Fruit fly (Drosophila melanogaster): Measurements from ENCODE around the gene Lrp4.

Lrp4 gene

dm6 chrX:15867863-15868262 is 42.8 kb upstream of the Lrp4 start, which contains the start of gene Gapdh2 (continued):
- TF ChIP-seq CG17359 (tag; optimal IDR thresholded peaks at IDR 0.05) (peak; percentile 100), CG11093 (GFP tag; IDR thresholded peaks at IDR 0.05) (peak; percentile 96), PHDP (tag; optimal IDR thresholded peaks at IDR 0.05) (peak; percentile 100), CG12744 (GFP tag; optimal IDR thresholded peaks at IDR 0.05) (peak; percentile 98), Dip3 (GFP tag; optimal IDR thresholded peaks at IDR 0.05) (peak; percentile 98), Lhr (GFP tag; optimal IDR thresholded peaks at IDR 0.05) (peak; percentile 94), gro (GFP tag; optimal IDR thresholded peaks at IDR 0.05) (peak; percentile 99), gcm (GFP tag; optimal IDR thresholded peaks at IDR 0.05) (peak; percentile 99), CG15514 (GFP tag; optimal IDR thresholded peaks at IDR 0.05) (peak; percentile 96), cato (GFP tag; optimal IDR thresholded peaks at IDR 0.05; ENCODE audit: borderline replicate concordance) (peak; percentile 96), gce (GFP tag; IDR thresholded peaks at IDR 0.05) (no peak; the same call in none of the 3 replicates), CG8765 (GFP tag; IDR thresholded peaks at IDR 0.05) (peak; percentile 94; the same call in 1 of the 2 replicates), CG8388 (GFP tag; optimal IDR thresholded peaks at IDR 0.05) (peak; percentile 99), CG10366 (GFP tag; IDR thresholded peaks at IDR 0.05) (peak; percentile 99), dm (GFP tag; optimal IDR thresholded peaks at IDR 0.05) (peak; percentile 91), sens-2 (GFP tag; IDR thresholded peaks at IDR 0.05) (peak; percentile 99), CG13123 (GFP tag; optimal IDR thresholded peaks at IDR 0.05) (peak; percentile 96), so (GFP tag; IDR thresholded peaks at IDR 0.05) (peak; percentile 100), CG7928 (GFP tag; optimal IDR thresholded peaks at IDR 0.05) (peak; percentile 85), CG7987 (GFP tag; optimal IDR thresholded peaks at IDR 0.05) (peak; percentile 98), CG18764 (GFP tag; optimal IDR thresholded peaks at IDR 0.05) (peak; percentile 97), fu2 (GFP tag; optimal IDR thresholded peaks at IDR 0.05) (peak; percentile 94), Atf3 (GFP tag; optimal IDR thresholded peaks at IDR 0.05) (peak; percentile 91), ssp (GFP tag; IDR thresholded peaks at IDR 0.05) (peak; percentile 91), Hsf (GFP tag; optimal IDR thresholded peaks at IDR 0.05) (peak; percentile 98), slou (GFP tag; optimal IDR thresholded peaks at IDR 0.05) (peak; percentile 96), trh (GFP tag; optimal IDR thresholded peaks at IDR 0.05) (peak; percentile 96), CG34422 (GFP tag; IDR thresholded peaks at IDR 0.05) (peak; percentile 99), CG2116 (GFP tag; optimal IDR thresholded peaks at IDR 0.05) (peak; percentile 88), ara (GFP tag; IDR thresholded peaks at IDR 0.05) (peak; percentile 99), CG10654 (GFP tag; optimal IDR thresholded peaks at IDR 0.05) (peak; percentile 98), vvl (GFP tag; IDR thresholded peaks at IDR 0.05) (peak; percentile 100), Blimp-1 (GFP tag; optimal IDR thresholded peaks at IDR 0.05) (peak; percentile 99), CG12236 (GFP tag; optimal IDR thresholded peaks at IDR 0.05) (peak; percentile 94), Med (GFP tag) (peak; percentile 99), CG5245 (GFP tag; optimal IDR thresholded peaks at IDR 0.05) (peak; percentile 98), CG34224 (GFP tag; IDR thresholded peaks at IDR 0.05; ENCODE audit: partially characterized antibody) (no peak), z (GFP tag; IDR thresholded peaks at IDR 0.05) (peak; percentile 76), ind (GFP tag; optimal IDR thresholded peaks at IDR 0.05) (peak; percentile 98), CG15601 (tag; optimal IDR thresholded peaks at IDR 0.05) (peak; percentile 99), bowl (GFP tag; IDR thresholded peaks at IDR 0.05) (peak; percentile 99), klu (GFP tag; IDR thresholded peaks at IDR 0.05) (peak; percentile 97; the same call in 1 of the 2 replicates), Side (GFP tag; optimal IDR thresholded peaks at IDR 0.05) (peak; percentile 96), run (tag; optimal IDR thresholded peaks at IDR 0.05) (peak; percentile 100), schlank (tag; optimal IDR thresholded peaks at IDR 0.05) (peak; percentile 99), CG13775 (GFP tag; optimal IDR thresholded peaks at IDR 0.05) (peak; percentile 98), CG10147 (GFP tag; optimal IDR thresholded peaks at IDR 0.05) (peak; percentile 100), jing (GFP tag; optimal IDR thresholded peaks at IDR 0.05) (peak; percentile 95), pum (GFP tag; optimal IDR thresholded peaks at IDR 0.05) (peak; percentile 93), CG14860 (GFP tag; IDR thresholded peaks at IDR 0.05; ENCODE audit: partially characterized antibody) (no peak), E2f2 (GFP tag; IDR thresholded peaks at IDR 0.05) (peak; percentile 92)
